Worm (Caenorhabditis elegans): Measurements from ENCODE around the gene T28A11.25.

ce11 chrV:3280009-3280408 is 1.6 kb upstream of the T28A11.25 start, which contains the start of gene T28A11.2:
- TF ChIP-seq ztf-29 (GFP tag; IDR thresholded peaks at IDR 0.05) (no peak), flt-1 (GFP tag; IDR thresholded peaks at IDR 0.05) (no peak), med-1 (GFP tag; optimal IDR thresholded peaks at IDR 0.05; ENCODE audit: insufficient read depth) (no peak), klf-2 (GFP tag; conservative IDR thresholded peaks at IDR 0.05) (no peak), cog-1 (tag; optimal IDR thresholded peaks at IDR 0.05) (no peak), T22C8.4 (GFP tag; IDR thresholded peaks at IDR 0.05) (no peak)

Data from whole organism, midembryonic.